Fruit fly (Drosophila melanogaster) whole organism: Measurements from ENCODE around the gene alpha-Man-IIb.

ENCODE experiments used
- CG8478 ChIP-seq: fragments of >200 bp; optimal IDR thresholded peaks from 2 replicates; lab custom pipeline; 2018; ENCODE audit warnings: inconsistent platforms
- Dll ChIP-seq: fragments of >200 bp; optimal IDR thresholded peaks from 2 replicates; lab custom pipeline; 2017
- pan ChIP-seq: fragments of >200 bp; optimal IDR thresholded peaks from 2 replicates; lab custom pipeline; 2017
- psq ChIP-seq: fragments of >200 bp; optimal IDR thresholded peaks from 2 replicates; lab custom pipeline; 2017
- usp ChIP-seq: fragments of >200 bp; optimal IDR thresholded peaks from 2 replicates; lab custom pipeline; 2017; ENCODE audit warnings: missing biosample characterization, missing genetic modification characterization, mixed read lengths

- TF ChIP-seq psq (lab: Kevin White, UChicago) (no peak), pan (no peak), CG8478 (lab: Kevin White, UChicago) (no peak), Dll (lab: Kevin White, UChicago) (no peak), usp (GFP tag; lab: Kevin White, UChicago) (no peak)
Observed at dm6 chr3R:15784298-15784697, 19.8 kb upstream of the alpha-Man-IIb start.
